Fruit fly (Drosophila melanogaster) whole organism, wandering third instar larva: ENCODE measurements around the gene CG34435.
A peak's percentile ranks its signal among the peaks of the same experiment; 100 is the strongest.

Source experiments
- Abd-B ChIP-seq: fragments of >200 bp; optimal IDR thresholded peaks from 2 replicates; lab custom pipeline; 2017; ENCODE audit warnings: missing biosample characterization, missing genetic modification characterization
- CG32264 ChIP-seq: fragments of 200-800 bp; sonication (Bioruptor generic); optimal IDR thresholded peaks from 2 replicates; lab custom pipeline; 2016; ENCODE audit warnings: missing biosample characterization, missing genetic modification characterization
- CrebA ChIP-seq: fragments of 200-800 bp; sonication (Bioruptor generic); optimal IDR thresholded peaks from 2 replicates; lab custom pipeline; 2016; ENCODE audit warnings: missing biosample characterization, mild to moderate bottlenecking, missing genetic modification characterization, borderline replicate concordance
- Dif ChIP-seq: fragments of 200-275, 200-300 bp; sonication (Bioruptor generic); optimal IDR thresholded peaks from 2 replicates; lab custom pipeline; 2018; ENCODE audit warnings: missing biosample characterization, missing genetic modification characterization; ENCODE audit not compliant: partially characterized antibody
- GATAd ChIP-seq: sonication (Bioruptor generic); optimal IDR thresholded peaks from 2 replicates; lab custom pipeline; 2016; ENCODE audit warnings: missing biosample characterization, missing genetic modification characterization
- HLH106 ChIP-seq: fragments of 200-800 bp; optimal IDR thresholded peaks from 3 replicates; lab custom pipeline; 2019; ENCODE audit warnings: missing biosample characterization, mild to moderate bottlenecking, missing genetic modification characterization, moderate library complexity
- Hnf4 ChIP-seq: fragments of 200-800 bp; sonication (Bioruptor generic); optimal IDR thresholded peaks from 2 replicates; lab custom pipeline; 2016; ENCODE audit warnings: missing biosample characterization, mild to moderate bottlenecking, missing genetic modification characterization
- Hr78 ChIP-seq: fragments of >200 bp; optimal IDR thresholded peaks from 2 replicates; lab custom pipeline; 2017; ENCODE audit warnings: missing biosample characterization, missing genetic modification characterization
- Hr83 ChIP-seq: fragments of 200-300 bp; sonication (Bioruptor generic); optimal IDR thresholded peaks from 2 replicates; lab custom pipeline; 2016; ENCODE audit warnings: missing biosample characterization, mild to moderate bottlenecking, missing genetic modification characterization, moderate library complexity; ENCODE audit not compliant: poor library complexity, severe bottlenecking
- Jra ChIP-seq: sonication (Bioruptor generic); optimal IDR thresholded peaks from 2 replicates; lab custom pipeline; 2016; ENCODE audit warnings: missing biosample characterization, missing genetic modification characterization
- Mio ChIP-seq: sonication (Bioruptor generic); optimal IDR thresholded peaks from 2 replicates; lab custom pipeline; 2016; ENCODE audit warnings: missing biosample characterization, missing genetic modification characterization
- Myc ChIP-seq: fragments of >200 bp; optimal IDR thresholded peaks from 2 replicates; lab custom pipeline; 2017
- N ChIP-seq: fragments of >200 bp; optimal IDR thresholded peaks from 2 replicates; lab custom pipeline; 2018; ENCODE audit warnings: missing biosample characterization, missing external identifiers, missing genetic modification characterization
- Rel ChIP-seq, 2 experiments: fragments of 200-800 bp; sonication (Bioruptor generic) in 1 of 2; optimal IDR thresholded peaks; 2 replicates in 1 of 2; 3 replicates in 1 of 2; lab custom pipeline; 2016 to 2019; ENCODE audit warnings: mild to moderate bottlenecking in 2 of 2, missing biosample characterization in 2 of 2, missing genetic modification characterization in 2 of 2, moderate library complexity in 1 of 2
- Sp1 ChIP-seq: fragments of 200-800 bp; sonication (Bioruptor generic); optimal IDR thresholded peaks from 3 replicates; lab custom pipeline; 2019; ENCODE audit warnings: missing biosample characterization, mild to moderate bottlenecking, missing genetic modification characterization, moderate library complexity
- Vsx2 ChIP-seq: fragments of 200-300, 225-300 bp; sonication (Bioruptor generic); optimal IDR thresholded peaks from 2 replicates; lab custom pipeline; 2018; ENCODE audit warnings: missing biosample characterization, missing genetic modification characterization; ENCODE audit not compliant: partially characterized antibody
- br ChIP-seq: fragments of 200-800 bp; sonication (Bioruptor generic); optimal IDR thresholded peaks from 2 replicates; lab custom pipeline; 2016; ENCODE audit warnings: missing biosample characterization, missing genetic modification characterization
- dl ChIP-seq, 2 experiments: fragments of 175-275, 200-275 bp in 1 of 2; fragments of 200-275 bp in 1 of 2; sonication (Bioruptor generic); optimal IDR thresholded peaks; lab custom pipeline; 2018; ENCODE audit warnings: mild to moderate bottlenecking in 2 of 2, missing biosample characterization in 2 of 2, missing genetic modification characterization in 2 of 2, moderate library complexity in 2 of 2; ENCODE audit not compliant: partially characterized antibody in 2 of 2, insufficient read depth in 1 of 2
- dmrt93B ChIP-seq: fragments of 200-800 bp; sonication (Bioruptor generic); optimal IDR thresholded peaks from 2 replicates; lab custom pipeline; 2018; ENCODE audit warnings: missing biosample characterization, mild to moderate bottlenecking, missing genetic modification characterization
- ey ChIP-seq: fragments of 200-800 bp; sonication (Bioruptor generic); optimal IDR thresholded peaks from 2 replicates; lab custom pipeline; 2016; ENCODE audit warnings: missing biosample characterization, missing genetic modification characterization
- foxo ChIP-seq, 2 experiments: fragments of 200-800 bp; sonication (Bioruptor generic); optimal IDR thresholded peaks; 2 replicates in 1 of 2; 3 replicates in 1 of 2; lab custom pipeline; 2016 to 2017; ENCODE audit warnings: missing biosample characterization in 2 of 2, missing genetic modification characterization in 2 of 2
- fru ChIP-seq: fragments of 200-800 bp; sonication (Bioruptor generic); optimal IDR thresholded peaks from 3 replicates; lab custom pipeline; 2016; ENCODE audit warnings: missing biosample characterization, mild to moderate bottlenecking, missing genetic modification characterization
- h ChIP-seq: fragments of 200-800 bp; sonication (Bioruptor generic); optimal IDR thresholded peaks from 3 replicates; lab custom pipeline; 2016; ENCODE audit warnings: missing biosample characterization, mild to moderate bottlenecking, missing genetic modification characterization
- jim ChIP-seq: fragments of 175-275, 200-325 bp; sonication (Bioruptor generic); optimal IDR thresholded peaks from 2 replicates; lab custom pipeline; 2016; ENCODE audit warnings: missing biosample characterization, mild to moderate bottlenecking, missing genetic modification characterization
- lola ChIP-seq: fragments of >200 bp; optimal IDR thresholded peaks from 2 replicates; lab custom pipeline; 2017; ENCODE audit warnings: missing biosample characterization, missing genetic modification characterization
- pan ChIP-seq: fragments of >200 bp; optimal IDR thresholded peaks from 2 replicates; lab custom pipeline; 2017
- psq ChIP-seq: fragments of 200-800 bp; sonication (Bioruptor generic); optimal IDR thresholded peaks from 3 replicates; lab custom pipeline; 2017; ENCODE audit warnings: missing biosample characterization, mild to moderate bottlenecking, missing genetic modification characterization, moderate library complexity
- rgr ChIP-seq: fragments of 200-800 bp; sonication (Bioruptor generic); optimal IDR thresholded peaks from 3 replicates; lab custom pipeline; 2016; ENCODE audit warnings: missing biosample characterization, mild to moderate bottlenecking, missing genetic modification characterization
- sage ChIP-seq: fragments of 200-800 bp; sonication (Bioruptor generic); optimal IDR thresholded peaks from 2 replicates; lab custom pipeline; 2016; ENCODE audit warnings: missing biosample characterization, mild to moderate bottlenecking, missing genetic modification characterization
- sv ChIP-seq: fragments of 200-800 bp; sonication (Bioruptor generic); optimal IDR thresholded peaks from 3 replicates; lab custom pipeline; 2016; ENCODE audit warnings: missing biosample characterization, missing genetic modification characterization
- woc ChIP-seq: sonication (Bioruptor generic); optimal IDR thresholded peaks from 2 replicates; lab custom pipeline; 2016; ENCODE audit warnings: missing biosample characterization, mild to moderate bottlenecking, missing genetic modification characterization

Gene CG34435

DNA sequence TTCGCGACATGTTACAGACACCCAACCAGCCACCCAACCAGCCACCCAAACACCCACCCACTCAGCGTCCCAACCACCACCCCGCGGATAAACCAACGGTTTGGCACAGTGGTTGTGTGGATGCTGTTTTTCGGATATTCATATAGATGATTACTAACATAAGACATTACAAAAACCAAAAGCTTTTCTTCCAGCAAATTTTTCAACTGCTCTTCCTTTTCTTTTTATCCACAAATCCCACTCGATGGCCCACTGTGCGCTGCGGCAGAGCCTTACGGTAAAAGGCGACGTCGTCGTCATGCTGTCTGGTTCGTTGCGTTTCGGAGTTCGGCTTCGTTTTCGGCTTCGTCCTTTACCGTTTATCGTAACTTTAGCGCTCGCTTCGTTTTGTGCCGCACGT, 24.3 kb upstream of the CG34435 start:
- TF ChIP-seq HLH106 (tag; lab: Kevin White, UChicago) (peak; percentile 58), Vsx2 (GFP tag; lab: Kevin White, UChicago) (no peak), GATAd (GFP tag; lab: Kevin White, UChicago) (no peak), h (GFP tag; lab: Kevin White, UChicago) (peak; percentile 45), dmrt93B (GFP tag; lab: Kevin White, UChicago) (no peak), rgr (peak; percentile 54), CrebA (GFP tag; lab: Kevin White, UChicago) (no peak), br (GFP tag; lab: Kevin White, UChicago) (peak; percentile 1), psq (no peak), sv (GFP tag; lab: Kevin White, UChicago) (no peak), sage (no peak), jim (GFP tag; lab: Kevin White, UChicago) (no peak), Jra (GFP tag; lab: Kevin White, UChicago) (no peak), Mio (GFP tag; lab: Kevin White, UChicago) (no peak), CG32264 (GFP tag; lab: Kevin White, UChicago) (no peak), Sp1 (GFP tag; lab: Kevin White, UChicago) (peak; percentile 2), foxo (GFP tag; optimal IDR thresholded peaks at IDR 0.05; lab: Kevin White, UChicago) (peak in 1 of 2 experiments; percentile 32), woc (GFP tag; lab: Kevin White, UChicago) (peak; percentile 22), N (GFP tag; lab: Kevin White, UChicago) (no peak), pan (lab: Kevin White, UChicago) (no peak), ey (GFP tag; lab: Kevin White, UChicago) (peak; percentile 30), Hnf4 (no peak), Dif (GFP tag; lab: Kevin White, UChicago) (no peak), lola (GFP tag; lab: Kevin White, UChicago) (no peak)

DNA sequence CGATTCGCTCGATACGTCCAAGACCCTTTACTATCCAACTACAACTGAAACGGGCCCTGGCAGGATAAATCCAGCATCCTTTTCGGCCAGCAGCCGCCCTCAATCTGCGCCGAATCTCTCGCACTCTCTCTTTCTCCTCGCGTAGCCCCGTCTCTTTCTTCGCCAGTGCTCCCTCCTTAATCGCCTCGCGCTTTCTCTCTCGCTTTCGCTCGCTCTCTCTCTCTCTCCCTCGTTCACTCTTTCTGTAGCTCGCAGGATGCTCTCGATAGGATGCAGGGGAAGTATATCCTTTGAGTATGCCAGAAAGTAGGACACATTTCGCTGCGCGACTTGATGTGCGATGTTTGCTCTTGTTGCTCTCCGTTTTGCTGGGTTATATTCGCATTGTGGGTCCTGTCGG, 23.3 kb upstream of the CG34435 start:
- TF ChIP-seq Mio (GFP tag; lab: Kevin White, UChicago) (no peak), Dif (GFP tag; lab: Kevin White, UChicago) (peak; percentile 16)
- TF ChIP-seq, all 38 proteins: peak for 1

DNA sequence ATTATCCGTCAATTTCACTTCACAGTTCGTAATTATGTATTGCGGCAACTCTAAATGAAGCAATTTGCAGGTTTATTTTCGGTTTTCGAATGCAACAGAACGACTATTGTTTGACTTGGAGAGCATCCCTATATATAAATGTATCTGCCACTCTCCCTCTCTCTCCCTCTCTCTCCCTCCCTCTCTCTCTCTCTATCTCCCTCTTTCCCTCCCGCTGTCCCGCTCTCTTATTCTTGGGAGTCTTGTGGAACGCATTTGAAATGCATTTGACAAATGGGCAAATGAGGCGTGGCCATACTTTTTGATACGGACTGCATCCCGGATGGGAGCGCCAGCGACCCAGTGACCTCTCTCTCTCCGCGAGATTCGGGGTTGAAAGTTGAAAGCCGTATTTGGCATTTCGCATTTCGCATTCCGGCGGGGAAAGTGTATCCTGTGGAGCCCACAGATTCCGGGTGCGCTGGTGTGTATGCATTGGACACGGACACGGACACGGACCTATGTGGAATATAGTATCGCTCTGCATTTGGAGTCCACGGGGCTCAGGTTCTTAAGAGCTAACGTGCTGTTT, 22.3 kb upstream of the CG34435 start:
- TF ChIP-seq lola (GFP tag; lab: Kevin White, UChicago): no peak
- no peak for TF ChIP-seq rgr
- no peak for TF ChIP-seq GATAd (GFP tag; lab: Kevin White, UChicago)
- TF ChIP-seq pan (lab: Kevin White, UChicago): no peak
- TF ChIP-seq ey (GFP tag; lab: Kevin White, UChicago): no peak
- no peak for TF ChIP-seq Vsx2 (GFP tag; lab: Kevin White, UChicago)
- no peak for TF ChIP-seq Abd-B (GFP tag; lab: Kevin White, UChicago)
- TF ChIP-seq dl (GFP tag; optimal IDR thresholded peaks at IDR 0.05; lab: Kevin White, UChicago; ENCODE audit: insufficient read depth in 1 of 2, partially characterized antibody in 2 of 2): no peak
- TF ChIP-seq Hr78 (GFP tag; lab: Kevin White, UChicago): no peak
- no peak for TF ChIP-seq Hnf4
- no peak for TF ChIP-seq jim (GFP tag; lab: Kevin White, UChicago)
- TF ChIP-seq Jra (GFP tag; lab: Kevin White, UChicago): no peak

DNA sequence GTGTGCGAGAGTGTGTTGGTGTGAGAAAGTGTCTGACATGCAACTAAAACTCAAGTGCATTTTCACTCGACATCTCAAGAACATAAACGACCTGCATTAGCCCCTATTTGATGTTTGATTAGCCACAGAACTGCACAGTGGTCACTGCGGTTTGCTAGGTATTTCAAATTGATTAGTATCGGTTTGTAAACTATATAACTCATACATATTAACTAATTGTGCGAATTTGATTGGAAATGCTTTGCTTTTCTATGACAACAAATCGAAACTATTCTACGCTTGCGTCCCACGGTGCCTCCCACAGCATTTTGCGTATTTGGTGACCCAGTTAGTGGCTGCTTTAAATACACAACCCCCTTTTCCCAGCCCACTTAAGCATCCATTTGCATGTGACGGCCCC, 20.4 kb upstream of the CG34435 start:
- no peak for TF ChIP-seq Myc (lab: Kevin White, UChicago)

DNA sequence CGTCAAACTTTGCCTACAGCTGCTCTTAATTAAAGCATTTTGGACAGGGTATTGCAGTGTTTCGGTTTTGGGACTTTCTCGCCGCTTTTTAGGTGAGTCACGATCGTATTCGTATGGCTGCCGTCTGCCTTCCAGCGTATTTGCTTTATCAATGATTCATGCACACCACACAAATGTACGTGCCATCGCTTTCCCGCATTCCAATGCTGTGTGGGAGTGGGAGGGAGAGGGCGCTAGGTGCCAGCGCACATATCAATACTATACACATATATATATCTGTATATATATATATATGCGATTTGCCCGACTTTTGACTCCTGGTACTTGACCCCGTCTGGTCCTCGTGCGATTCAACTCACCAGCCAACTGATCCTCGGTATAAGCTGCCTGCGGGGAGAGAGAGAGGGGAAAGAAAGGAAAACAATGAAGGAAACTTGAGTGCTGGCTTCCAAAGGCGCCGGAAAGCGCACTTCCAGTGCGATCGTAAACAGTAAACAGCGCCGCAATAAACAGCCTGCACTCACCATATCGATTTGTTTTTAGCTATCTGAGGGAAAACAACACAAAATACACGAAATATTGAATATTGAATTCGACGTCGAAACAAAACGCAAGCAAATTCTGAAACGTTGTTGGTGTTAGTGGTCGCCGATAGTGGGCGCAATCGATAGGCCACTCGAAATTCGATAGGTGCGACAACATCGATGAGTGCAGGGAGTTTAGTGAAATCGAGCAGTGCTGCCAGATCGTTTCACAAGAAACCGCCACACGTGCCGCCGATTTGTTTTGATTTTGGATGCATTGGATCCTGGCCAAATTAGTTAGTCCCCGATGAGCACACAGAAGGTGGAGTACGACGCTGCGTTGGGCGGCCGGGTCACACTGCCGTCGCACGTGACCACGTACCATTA, 7.9 kb upstream of the CG34435 start, which contains the start of the genes Mlc-c and Pop1:
Mlc-c (minus strand) TSS at position 647 of the 911 bp plus-strand sequence.
Pop1 (plus strand) TSS at position 756 of the 911 bp plus-strand sequence.
- TF ChIP-seq psq: peak; percentile 20
- peak; percentile 7 for TF ChIP-seq Hr83 (GFP tag; lab: Kevin White, UChicago)
- no peak for TF ChIP-seq Dif (GFP tag; lab: Kevin White, UChicago)
- peak; percentile 29 for TF ChIP-seq Myc (lab: Kevin White, UChicago)
- no peak for TF ChIP-seq fru
- peak; percentile 73 for TF ChIP-seq Jra (GFP tag; lab: Kevin White, UChicago)
- TF ChIP-seq Rel (GFP tag; optimal IDR thresholded peaks at IDR 0.05; lab: Kevin White, UChicago): no peak
- peak; percentile 58 for TF ChIP-seq Rel (tag; optimal IDR thresholded peaks at IDR 0.05; lab: Kevin White, UChicago)
